Worm (Caenorhabditis elegans) whole organism, young adult: Measurements from ENCODE around the gene pud-3.
"Not testable (repeated sequence)": the region's sequence is repeated elsewhere in the genome, so short reads cannot be mapped to it uniquely, and the experiment has no call there.

Experiments used
- B0035.1 ChIP-seq: sonication (generic microtip); optimal IDR thresholded peaks from 2 replicates; lab custom pipeline; 2016; ENCODE audit warnings: missing genetic modification characterization, mild to moderate bottlenecking, missing compliant biosample characterization, missing genotype, missing genetic modification reagents
- B0336.3 ChIP-seq: fragments of 200-800 bp; sonication (Bioruptor generic); IDR thresholded peaks from 2 replicates; pipeline ENCODE4 v1.3.6; 2022; ENCODE audit warnings: missing genetic modification characterization, missing compliant biosample characterization
- D2030.7 ChIP-seq: fragments of 200-800 bp; sonication (Bioruptor generic); IDR thresholded peaks from 2 replicates; pipeline ENCODE4 v1.3.6; 2022; ENCODE audit warnings: missing genetic modification reagents, missing genetic modification characterization, missing compliant biosample characterization
- F10E7.11 ChIP-seq: sonication (generic microtip); optimal IDR thresholded peaks from 2 replicates; lab custom pipeline; 2017; ENCODE audit warnings: mild to moderate bottlenecking, missing genetic modification characterization, moderate library complexity, missing compliant biosample characterization
- F22D6.2 ChIP-seq: sonication (generic microtip); optimal IDR thresholded peaks from 2 replicates; lab custom pipeline; 2016; ENCODE audit warnings: mild to moderate bottlenecking, missing genetic modification characterization, missing compliant biosample characterization
- F23B12.7 ChIP-seq: sonication (generic microtip); optimal IDR thresholded peaks from 2 replicates; lab custom pipeline; 2017; ENCODE audit warnings: missing genetic modification characterization, mild to moderate bottlenecking, missing compliant biosample characterization, antibody characterized with exemption, moderate library complexity; ENCODE audit not compliant: insufficient read depth
- F33H1.4 ChIP-seq: fragments of 200-800 bp; sonication (Bioruptor generic); IDR thresholded peaks from 2 replicates; pipeline ENCODE4 v1.3.6; 2022; ENCODE audit warnings: missing genetic modification reagents, missing genetic modification characterization, missing compliant biosample characterization
- F49E8.2 ChIP-seq: sonication (generic microtip); optimal IDR thresholded peaks from 3 replicates; lab custom pipeline; 2017; ENCODE audit warnings: missing genetic modification characterization, mild to moderate bottlenecking, missing compliant biosample characterization, antibody characterized with exemption, moderate library complexity; ENCODE audit not compliant: insufficient read depth
- F57A8.1 ChIP-seq: fragments of 200-800 bp; sonication (Bioruptor generic); optimal IDR thresholded peaks from 2 replicates; lab custom pipeline; 2018; ENCODE audit warnings: mild to moderate bottlenecking, missing genetic modification characterization, moderate library complexity, missing compliant biosample characterization
- K11D2.4 ChIP-seq: fragments of 200-800 bp; sonication (Bioruptor generic); IDR thresholded peaks from 2 replicates; pipeline ENCODE4 v1.3.6; 2022; ENCODE audit warnings: missing genetic modification reagents, missing genetic modification characterization, missing compliant biosample characterization
- Y53F4B.3 ChIP-seq: fragments of 200-800 bp; sonication (Bioruptor generic); IDR thresholded peaks from 2 replicates; pipeline ENCODE4 v1.3.6; 2022; ENCODE audit warnings: missing genetic modification reagents, missing genetic modification characterization, missing compliant biosample characterization
- Y56A3A.18 ChIP-seq: fragments of 200-800 bp; sonication (Bioruptor generic); IDR thresholded peaks from 2 replicates; pipeline ENCODE4 v1.3.6; 2022; ENCODE audit warnings: missing genetic modification reagents, missing genetic modification characterization, missing compliant biosample characterization
- Y67H2A.10 ChIP-seq: fragments of 200-800 bp; sonication (Bioruptor generic); conservative IDR thresholded peaks from 2 replicates; pipeline ENCODE4 v1.3.6; 2022; ENCODE audit warnings: missing genetic modification reagents, missing genetic modification characterization, missing compliant biosample characterization
- ZK185.1 ChIP-seq: sonication (generic microtip); optimal IDR thresholded peaks from 2 replicates; lab custom pipeline; 2016; ENCODE audit warnings: mild to moderate bottlenecking, missing genetic modification characterization, missing compliant biosample characterization; ENCODE audit not compliant: poor library complexity, severe bottlenecking
- atf-7 ChIP-seq: sonication (generic microtip); optimal IDR thresholded peaks from 2 replicates; lab custom pipeline; 2017; ENCODE audit warnings: mild to moderate bottlenecking, missing genetic modification characterization, missing compliant biosample characterization
- attf-3 ChIP-seq: fragments of 200-800 bp; sonication (Bioruptor generic); conservative IDR thresholded peaks from 2 replicates; pipeline ENCODE4 v1.3.6; 2022; ENCODE audit warnings: missing genetic modification reagents, missing genetic modification characterization, missing compliant biosample characterization
- bed-2 ChIP-seq: fragments of 200-800 bp; sonication (Bioruptor generic); IDR thresholded peaks from 2 replicates; pipeline ENCODE4 v1.3.6; 2022; ENCODE audit warnings: missing genetic modification reagents, missing genetic modification characterization, missing compliant biosample characterization
- ceh-100 ChIP-seq: fragments of 200-800 bp; sonication (Bioruptor generic); IDR thresholded peaks from 2 replicates; pipeline ENCODE4 v1.3.6; 2022; ENCODE audit warnings: missing genetic modification reagents, missing genetic modification characterization, missing compliant biosample characterization
- ceh-58 ChIP-seq: fragments of 200-800 bp; sonication (Bioruptor generic); IDR thresholded peaks from 2 replicates; pipeline ENCODE4 v1.3.6; 2022; ENCODE audit warnings: missing genetic modification characterization, missing compliant biosample characterization
- dox-1 ChIP-seq: fragments of 200-800 bp; sonication (Bioruptor generic); IDR thresholded peaks from 2 replicates; pipeline ENCODE4 v1.3.6; 2022; ENCODE audit warnings: missing genetic modification reagents, missing genetic modification characterization, missing compliant biosample characterization
- egl-18 ChIP-seq: fragments of 200-800 bp; sonication (Bioruptor generic); IDR thresholded peaks from 2 replicates; pipeline ENCODE4 v1.3.6; 2022; ENCODE audit warnings: missing genetic modification reagents, missing genetic modification characterization, missing compliant biosample characterization
- egl-44 ChIP-seq: fragments of 200-800 bp; sonication (Bioruptor generic); IDR thresholded peaks from 2 replicates; pipeline ENCODE4 v1.3.6; 2022; ENCODE audit warnings: missing genetic modification reagents, missing genetic modification characterization, missing compliant biosample characterization
- ekl-4 ChIP-seq: fragments of 200-800 bp; sonication (Bioruptor generic); IDR thresholded peaks from 2 replicates; pipeline ENCODE4 v1.3.6; 2022; ENCODE audit warnings: missing genetic modification reagents, missing genetic modification characterization, missing compliant biosample characterization
- gei-17 ChIP-seq: fragments of 200-800 bp; sonication (Bioruptor generic); optimal IDR thresholded peaks from 2 replicates; lab custom pipeline; 2018; ENCODE audit warnings: mild to moderate bottlenecking, missing genetic modification characterization, missing compliant biosample characterization
- hmg-20 ChIP-seq: fragments of 200-800 bp; sonication (Bioruptor generic); IDR thresholded peaks from 2 replicates; pipeline ENCODE4 v1.3.6; 2022; ENCODE audit warnings: missing genetic modification reagents, missing genetic modification characterization, missing compliant biosample characterization
- hrde-1 ChIP-seq: sonication (generic microtip); optimal IDR thresholded peaks from 2 replicates; lab custom pipeline; 2016; ENCODE audit warnings: missing genetic modification characterization, mild to moderate bottlenecking, missing compliant biosample characterization, moderate library complexity, missing genotype, missing genetic modification reagents, borderline replicate concordance
- let-526 ChIP-seq: fragments of 200-800 bp; sonication (Bioruptor generic); IDR thresholded peaks from 2 replicates; pipeline ENCODE4 v1.3.6; 2022; ENCODE audit warnings: missing genetic modification reagents, missing genetic modification characterization, missing compliant biosample characterization
- lsy-27 ChIP-seq: sonication (generic microtip); optimal IDR thresholded peaks from 2 replicates; lab custom pipeline; 2017; ENCODE audit warnings: missing genetic modification characterization, mild to moderate bottlenecking, missing compliant biosample characterization, antibody characterized with exemption, missing genotype, borderline replicate concordance; ENCODE audit not compliant: insufficient read depth
- madf-10 ChIP-seq: sonication (generic microtip); optimal IDR thresholded peaks from 2 replicates; lab custom pipeline; 2016; ENCODE audit warnings: mild to moderate bottlenecking, missing genetic modification characterization, missing compliant biosample characterization
- madf-3 ChIP-seq: fragments of 200-800 bp; sonication (Bioruptor generic); IDR thresholded peaks from 2 replicates; pipeline ENCODE4 v1.3.6; 2022; ENCODE audit warnings: missing genetic modification reagents, missing genetic modification characterization, missing compliant biosample characterization
- mel-28 ChIP-seq: sonication (generic microtip); optimal IDR thresholded peaks from 2 replicates; lab custom pipeline; 2016; ENCODE audit warnings: borderline replicate concordance, mild to moderate bottlenecking, missing genetic modification characterization, missing compliant biosample characterization
- nfya-1 ChIP-seq: sonication (generic microtip); optimal IDR thresholded peaks from 2 replicates; lab custom pipeline; 2017; ENCODE audit warnings: antibody characterized with exemption, missing compliant biosample characterization, missing genetic modification characterization, borderline replicate concordance; ENCODE audit not compliant: insufficient read depth
- nhr-179 ChIP-seq: sonication (generic microtip); optimal IDR thresholded peaks from 2 replicates; lab custom pipeline; 2016; ENCODE audit warnings: mild to moderate bottlenecking, missing genetic modification characterization, missing compliant biosample characterization
- nhr-80 ChIP-seq: sonication (generic microtip); optimal IDR thresholded peaks from 2 replicates; lab custom pipeline; 2016; ENCODE audit warnings: missing genetic modification characterization, missing compliant biosample characterization
- pbrm-1 ChIP-seq: fragments of 200-800 bp; sonication (Bioruptor generic); IDR thresholded peaks from 2 replicates; pipeline ENCODE4 v1.3.6; 2022; ENCODE audit warnings: missing genetic modification reagents, missing genetic modification characterization, missing compliant biosample characterization
- snpc-1.1 ChIP-seq: sonication (generic microtip); optimal IDR thresholded peaks from 2 replicates; lab custom pipeline; 2017; ENCODE audit warnings: missing genetic modification characterization, mild to moderate bottlenecking, missing compliant biosample characterization, antibody characterized with exemption, moderate library complexity, missing genotype, missing genetic modification reagents; ENCODE audit not compliant: insufficient read depth
- sptf-2 ChIP-seq: fragments of 200-800 bp; sonication (Bioruptor generic); optimal IDR thresholded peaks from 2 replicates; lab custom pipeline; 2018; ENCODE audit warnings: mild to moderate bottlenecking, missing genetic modification characterization, missing compliant biosample characterization
- tbp1 ChIP-seq: fragments of 200-800 bp; sonication (Bioruptor generic); optimal IDR thresholded peaks from 2 replicates; lab custom pipeline; 2018; ENCODE audit warnings: mild to moderate bottlenecking, missing genetic modification characterization, missing compliant biosample characterization
- tlf-1 ChIP-seq: fragments of 200-800 bp; sonication (Bioruptor generic); optimal IDR thresholded peaks from 2 replicates; lab custom pipeline; 2018; ENCODE audit warnings: mild to moderate bottlenecking, missing genetic modification characterization, missing compliant biosample characterization
- unc-62 ChIP-seq: fragments of 150-350 bp; optimal IDR thresholded peaks from 2 replicates; lab custom pipeline; 2014; ENCODE audit warnings: missing biosample characterization, missing genetic modification reagents, missing genetic modification characterization
- xnd-1 ChIP-seq: sonication (generic microtip); optimal IDR thresholded peaks from 2 replicates; lab custom pipeline; 2016; ENCODE audit warnings: missing genotype, missing genetic modification reagents, missing genetic modification characterization, missing compliant biosample characterization
- zim-3 ChIP-seq: sonication (generic microtip); optimal IDR thresholded peaks from 2 replicates; lab custom pipeline; 2017; ENCODE audit warnings: mild to moderate bottlenecking, missing genetic modification characterization, moderate library complexity, missing compliant biosample characterization

The pud-3 gene

ce11 chrV:2324260-2324659, 692 bp downstream of the pud-3 start:
- TF ChIP-seq nfya-1 (tag; lab: Kevin White, UChicago), result no peak
- TF ChIP-seq F57A8.1 (GFP tag; lab: Kevin White, UChicago), result no peak
- peak; percentile 85 for TF ChIP-seq nhr-80 (tag; lab: Kevin White, UChicago)
- 0 out of 2 replicates have a peak, but pooled peaks have one; percentile 12 for TF ChIP-seq dox-1 (GFP tag; lab: Robert Waterston, UW)
- no peak for TF ChIP-seq F10E7.11 (tag; lab: Kevin White, UChicago)
- TF ChIP-seq lsy-27 (tag; lab: Kevin White, UChicago), result no peak

- TF ChIP-seq madf-3 (GFP tag; lab: Robert Waterston, UW); atf-7 (tag; lab: Kevin White, UChicago); Y56A3A.18: not testable (repeated sequence)
Observed at ce11 chrV:2322466-2322865, 2.5 kb downstream of the pud-3 start, which contains the start of gene pud-1.2. Gene pud-1.2 (minus strand): TSS chrV:2322566.

- TF ChIP-seq F33H1.4 (GFP tag; lab: Robert Waterston, UW); ceh-100 (GFP tag; lab: Robert Waterston, UW); madf-10: not testable (repeated sequence)
- TF ChIP-seq, all 124 proteins: peak for 0; not testable (repeated sequence) for 124
Observed at ce11 chrV:2321001-2321400, 4.0 kb downstream of the pud-3 start, which contains the start of gene Y19D10B.6. Gene Y19D10B.6 (minus strand): TSS chrV:2321101.

ce11 chrV:2308246-2308645, 16.7 kb downstream of the pud-3 start:
- TF ChIP-seq bed-2 (GFP tag; lab: Robert Waterston, UW) (no peak), sptf-2 (no peak), K11D2.4 (GFP tag; lab: Robert Waterston, UW) (no peak), gei-17 (no peak), let-526 (GFP tag; lab: Robert Waterston, UW) (no peak), egl-18 (GFP tag; lab: Robert Waterston, UW) (no peak), mel-28 (tag; lab: Kevin White, UChicago) (no peak), ekl-4 (no peak), ZK185.1 (tag; lab: Kevin White, UChicago) (no peak), hrde-1 (no peak), tbp1 (GFP tag; lab: Kevin White, UChicago) (peak; percentile 43), F22D6.2 (tag; lab: Kevin White, UChicago) (no peak), nhr-80 (tag; lab: Kevin White, UChicago) (peak; percentile 99), snpc-1.1 (tag; lab: Kevin White, UChicago) (no peak), Y67H2A.10 (GFP tag; lab: Robert Waterston, UW) (no peak), attf-3 (no peak), B0336.3 (GFP tag; lab: Robert Waterston, UW) (no peak), unc-62 (GFP tag; lab: Kevin White, UChicago) (peak; percentile 10), egl-44 (GFP tag; lab: Robert Waterston, UW) (0 out of 2 replicates have a peak, but pooled peaks have one; percentile 36), B0035.1 (tag; lab: Kevin White, UChicago) (no peak), tlf-1 (peak; percentile 31), xnd-1 (tag; lab: Kevin White, UChicago) (no peak), F23B12.7 (no peak), nhr-179 (tag; lab: Kevin White, UChicago) (no peak), F49E8.2 (tag; lab: Kevin White, UChicago) (no peak), Y53F4B.3 (GFP tag; lab: Robert Waterston, UW) (no peak), pbrm-1 (GFP tag; lab: Robert Waterston, UW) (no peak), D2030.7 (GFP tag; lab: Robert Waterston, UW) (no peak), ceh-100 (GFP tag; lab: Robert Waterston, UW) (no peak), ceh-58 (GFP tag; lab: Robert Waterston, UW) (no peak), hmg-20 (no peak), zim-3 (tag; lab: Kevin White, UChicago) (no peak)
